Worm (Caenorhabditis elegans): Measurements from ENCODE around the gene Y41D4A.3.

Y41D4A.3 gene

ce11 chrIV:1763452-1763851 lies 9.9 kb downstream of the Y41D4A.3 start (continued):
- TF ChIP-seq mxl-2 (GFP tag; conservative IDR thresholded peaks at IDR 0.05) (no peak), dmd-6 (GFP tag; IDR thresholded peaks at IDR 0.05) (no peak), set-16 (GFP tag; IDR thresholded peaks at IDR 0.05) (peak; percentile 93), Y48G9A.11 (GFP tag; IDR thresholded peaks at IDR 0.05) (peak; percentile 84), nhr-48 (tag; optimal IDR thresholded peaks at IDR 0.05) (no peak), dpl-1 (GFP tag; optimal IDR thresholded peaks at IDR 0.05) (no peak), T20F7.1 (GFP tag; optimal IDR thresholded peaks at IDR 0.05) (no peak), php-3 (GFP tag; IDR thresholded peaks at IDR 0.05) (no peak), lin-29 (GFP tag; IDR thresholded peaks at IDR 0.05) (no peak), nhr-6 (tag; optimal IDR thresholded peaks at IDR 0.05) (no peak), duxl-1 (tag; optimal IDR thresholded peaks at IDR 0.05; ENCODE audit: poor library complexity) (no peak), arid-1 (GFP tag; conservative IDR thresholded peaks at IDR 0.05) (no peak), lin-38 (GFP tag; IDR thresholded peaks at IDR 0.05) (peak; percentile 87), dmd-8 (GFP tag; IDR thresholded peaks at IDR 0.05) (peak; percentile 61; the same call in 1 of the 2 replicates), dve-1 (tag; optimal IDR thresholded peaks at IDR 0.05; ENCODE audit: insufficient read depth) (no peak), F10B5.3 (tag; optimal IDR thresholded peaks at IDR 0.05) (no peak), zip-2 (tag; optimal IDR thresholded peaks at IDR 0.05) (no peak), ceh-28 (tag; optimal IDR thresholded peaks at IDR 0.05) (no peak), ZK337.2 (GFP tag; IDR thresholded peaks at IDR 0.05) (no peak), Y5F2A.4 (GFP tag; optimal IDR thresholded peaks at IDR 0.05) (no peak), egl-27 (tag; optimal IDR thresholded peaks at IDR 0.05) (no peak), nhr-11 (tag; optimal IDR thresholded peaks at IDR 0.05) (no peak), hlh-11 (tag; optimal IDR thresholded peaks at IDR 0.05) (no peak), spr-1 (tag; optimal IDR thresholded peaks at IDR 0.05) (no peak), unc-62 (GFP tag; optimal IDR thresholded peaks at IDR 0.05 in 1 of 2) (no peak), unc-62 (tag; optimal IDR thresholded peaks at IDR 0.05) (no peak), D1046.2 (GFP tag; IDR thresholded peaks at IDR 0.05) (no peak), lin-1 (GFP tag; IDR thresholded peaks at IDR 0.05) (no peak), nhr-28 (tag; optimal IDR thresholded peaks at IDR 0.05) (no peak), lin-39 (tag; optimal IDR thresholded peaks at IDR 0.05) (no peak), attf-4 (tag; optimal IDR thresholded peaks at IDR 0.05) (no peak), mdt-29 (GFP tag; IDR thresholded peaks at IDR 0.05) (no peak), ZK546.5 (tag; optimal IDR thresholded peaks at IDR 0.05) (no peak), pha-4 (GFP tag; IDR thresholded peaks at IDR 0.05) (0 out of 2 replicates have a peak, but pooled peaks have one; percentile 30), pha-4 (tag; optimal IDR thresholded peaks at IDR 0.05) (no peak), aha-1 (tag) (no peak), daf-12 (tag; optimal IDR thresholded peaks at IDR 0.05) (no peak), Y105C5A.15 (GFP tag; IDR thresholded peaks at IDR 0.05) (no peak), snpc-4 (tag; optimal IDR thresholded peaks at IDR 0.05) (no peak), T26A8.4 (GFP tag; IDR thresholded peaks at IDR 0.05) (no peak), sdz-12 (GFP tag; optimal IDR thresholded peaks at IDR 0.05) (no peak), zfp-3 (GFP tag; conservative IDR thresholded peaks at IDR 0.05) (no peak), ztf-11 (tag; optimal IDR thresholded peaks at IDR 0.05) (no peak), fkh-10 (GFP tag; optimal IDR thresholded peaks at IDR 0.05) (no peak), unc-39 (tag; optimal IDR thresholded peaks at IDR 0.05) (no peak), aly-2 (tag; optimal IDR thresholded peaks at IDR 0.05) (no peak), zfp-2 (tag; optimal IDR thresholded peaks at IDR 0.05) (no peak), daf-16 (GFP tag; optimal IDR thresholded peaks at IDR 0.05) (no peak), daf-16 (tag; optimal IDR thresholded peaks at IDR 0.05) (no peak), unc-130 (GFP tag; optimal IDR thresholded peaks at IDR 0.05) (no peak), daf-8 (GFP tag; IDR thresholded peaks at IDR 0.05) (no peak)

Measured in whole organism, L4 larva.